Fruit fly (Drosophila melanogaster) whole organism, embryonic: ENCODE measurements around the gene CG13924.

Experiments used
- Atf6 ChIP-seq: fragments of 200-800 bp; sonication (Bioruptor generic); IDR thresholded peaks from 2 replicates; pipeline ENCODE4 v1.3.6; 2022; ENCODE audit warnings: missing biosample characterization, missing genetic modification characterization
- CG10366 ChIP-seq: fragments of 200-800 bp; sonication (Bioruptor generic); IDR thresholded peaks from 2 replicates; pipeline ENCODE4 v1.3.6; 2022; ENCODE audit warnings: missing biosample characterization, missing genetic modification characterization
- CG11085 ChIP-seq: fragments of 200-800 bp; sonication (Bioruptor generic); IDR thresholded peaks from 2 replicates; pipeline ENCODE4 v1.3.6; 2022; ENCODE audit warnings: missing biosample characterization, missing genetic modification characterization
- CG11560 ChIP-seq: fragments of 200-800 bp; sonication (Bioruptor generic); IDR thresholded peaks from 3 replicates; pipeline ENCODE4 v1.3.6; 2022; ENCODE audit warnings: missing biosample characterization, missing genetic modification characterization
- CG12769 ChIP-seq: fragments of 200-800 bp; sonication (Bioruptor generic); optimal IDR thresholded peaks from 2 replicates; lab custom pipeline; 2019; ENCODE audit warnings: missing biosample characterization, mild to moderate bottlenecking, missing genetic modification characterization, moderate library complexity
- CG13296 ChIP-seq: fragments of 200-800 bp; sonication (Bioruptor generic); optimal IDR thresholded peaks from 3 replicates; lab custom pipeline; 2018; ENCODE audit warnings: missing biosample characterization, mild to moderate bottlenecking, missing genetic modification characterization
- CG14050 ChIP-seq: fragments of 200-800 bp; sonication (Bioruptor generic); IDR thresholded peaks from 3 replicates; pipeline ENCODE4 v1.3.6; 2022; ENCODE audit warnings: missing biosample characterization, missing genetic modification characterization
- CG14441 ChIP-seq: fragments of 200-800 bp; sonication (Bioruptor generic); IDR thresholded peaks from 2 replicates; pipeline ENCODE4 v1.3.6; 2022; ENCODE audit warnings: missing biosample characterization, missing genetic modification characterization
- CG14710 ChIP-seq: fragments of 200-800 bp; sonication (Bioruptor generic); optimal IDR thresholded peaks from 3 replicates; lab custom pipeline; 2019; ENCODE audit warnings: missing biosample characterization, mild to moderate bottlenecking, missing genetic modification characterization, moderate library complexity
- CG15514 ChIP-seq: fragments of 200-800 bp; sonication (Bioruptor generic); optimal IDR thresholded peaks from 3 replicates; lab custom pipeline; 2017; ENCODE audit warnings: missing biosample characterization, missing genetic modification characterization, mild to moderate bottlenecking, moderate library complexity, missing genetic modification reagents
- CG17568 ChIP-seq: fragments of 200-800 bp; sonication (Bioruptor generic); optimal IDR thresholded peaks from 2 replicates; lab custom pipeline; 2018; ENCODE audit warnings: missing biosample characterization, mild to moderate bottlenecking, missing genetic modification characterization, moderate library complexity
- CG18599 ChIP-seq: fragments of 200-800 bp; sonication (Bioruptor generic); optimal IDR thresholded peaks from 3 replicates; lab custom pipeline; 2017; ENCODE audit warnings: missing biosample characterization, missing genetic modification characterization, mild to moderate bottlenecking, moderate library complexity, missing genetic modification reagents
- CG2199 ChIP-seq: fragments of 200-800 bp; sonication (Bioruptor generic); IDR thresholded peaks from 3 replicates; pipeline ENCODE4 v1.3.6; 2022; ENCODE audit warnings: missing biosample characterization, missing genetic modification characterization
- CG2678 ChIP-seq: fragments of 200-800 bp; sonication (Bioruptor generic); optimal IDR thresholded peaks from 3 replicates; lab custom pipeline; 2019; ENCODE audit warnings: missing biosample characterization, mild to moderate bottlenecking, missing genetic modification characterization, moderate library complexity
- CG2889 ChIP-seq: fragments of 200-800 bp; sonication (Bioruptor generic); IDR thresholded peaks from 3 replicates; pipeline ENCODE4 v1.3.6; 2022; ENCODE audit warnings: missing biosample characterization, missing genetic modification characterization
- CG31365 ChIP-seq: fragments of 200-800 bp; sonication (Bioruptor generic); optimal IDR thresholded peaks from 2 replicates; lab custom pipeline; 2018; ENCODE audit warnings: missing biosample characterization, mild to moderate bottlenecking, missing genetic modification characterization
- CG4328 ChIP-seq: fragments of 200-800 bp; sonication (Bioruptor generic); optimal IDR thresholded peaks from 3 replicates; lab custom pipeline; 2017; ENCODE audit warnings: missing biosample characterization, missing genetic modification reagents, missing genetic modification characterization
- CG4854 ChIP-seq: fragments of 200-800 bp; sonication (Bioruptor generic); optimal IDR thresholded peaks from 2 replicates; lab custom pipeline; 2016; ENCODE audit warnings: missing biosample characterization, missing genetic modification characterization, inconsistent platforms
- CG6175 ChIP-seq: fragments of 200-800 bp; sonication (Bioruptor generic); IDR thresholded peaks from 3 replicates; pipeline ENCODE4 v1.3.6; 2022; ENCODE audit warnings: missing biosample characterization, missing genetic modification characterization
- CG6689 ChIP-seq: fragments of 200-800 bp; sonication (Bioruptor generic); IDR thresholded peaks from 2 replicates; pipeline ENCODE4 v1.3.6; 2022; ENCODE audit warnings: missing biosample characterization, missing genetic modification characterization
- CG6791 ChIP-seq: fragments of 200-800 bp; sonication (Bioruptor generic); IDR thresholded peaks from 3 replicates; pipeline ENCODE4 v1.3.6; 2022; ENCODE audit warnings: missing biosample characterization, missing genetic modification characterization; ENCODE audit not compliant: partially characterized antibody
- CG7786 ChIP-seq: fragments of 200-800 bp; sonication (Bioruptor generic); optimal IDR thresholded peaks from 2 replicates; lab custom pipeline; 2016; ENCODE audit warnings: missing biosample characterization, missing genetic modification characterization
- CG8359 ChIP-seq: fragments of 200-800 bp; sonication (Bioruptor generic); optimal IDR thresholded peaks from 2 replicates; lab custom pipeline; 2017; ENCODE audit warnings: missing biosample characterization, mild to moderate bottlenecking, missing genetic modification characterization, borderline replicate concordance
- CG9797 ChIP-seq: fragments of 200-800 bp; sonication (Bioruptor generic); optimal IDR thresholded peaks from 3 replicates; lab custom pipeline; 2018; ENCODE audit warnings: missing biosample characterization, mild to moderate bottlenecking, missing genetic modification characterization
- Camta ChIP-seq: fragments of 200-800 bp; sonication (Bioruptor generic); optimal IDR thresholded peaks from 2 replicates; lab custom pipeline; 2016; ENCODE audit warnings: missing biosample characterization, missing genetic modification characterization
- CkIIα-i1 ChIP-seq: fragments of 200-800 bp; sonication (Bioruptor generic); IDR thresholded peaks from 2 replicates; pipeline ENCODE4 v1.3.6; 2022; ENCODE audit warnings: missing biosample characterization, missing genetic modification characterization
- Eip74EF ChIP-seq, 2 experiments: fragments of 200-800 bp in 1 of 2; fragments of >200 bp in 1 of 2; sonication (Bioruptor generic) in 1 of 2; optimal IDR thresholded peaks; 2 replicates each; lab custom pipeline; 2017 to 2019; ENCODE audit warnings: missing biosample characterization in 2 of 2, missing genetic modification characterization in 2 of 2, mild to moderate bottlenecking in 1 of 2, moderate library complexity in 1 of 2
- Fer2 ChIP-seq: fragments of 200-800 bp; sonication (Bioruptor generic); optimal IDR thresholded peaks from 2 replicates; lab custom pipeline; 2018; ENCODE audit warnings: missing biosample characterization, mild to moderate bottlenecking, missing genetic modification characterization, moderate library complexity
- Hey ChIP-seq: fragments of 200-800 bp; sonication (Bioruptor generic); optimal IDR thresholded peaks from 3 replicates; lab custom pipeline; 2018; ENCODE audit warnings: missing biosample characterization, mild to moderate bottlenecking, missing genetic modification characterization
- Hr78 ChIP-seq, 2 experiments: fragments of 200-800 bp in 1 of 2; fragments of >200 bp in 1 of 2; sonication (Bioruptor generic) in 1 of 2; optimal IDR thresholded peaks; 2 replicates each; lab custom pipeline; 2017 to 2019; ENCODE audit warnings: missing biosample characterization in 2 of 2, missing genetic modification characterization in 2 of 2, mild to moderate bottlenecking in 1 of 2, moderate library complexity in 1 of 2
- MESR4 ChIP-seq: fragments of 200-800 bp; sonication (Bioruptor generic); optimal IDR thresholded peaks from 2 replicates; lab custom pipeline; 2018; ENCODE audit warnings: missing biosample characterization, mild to moderate bottlenecking, missing genetic modification characterization, moderate library complexity
- Mrtf ChIP-seq: fragments of 200-800 bp; sonication (Bioruptor generic); IDR thresholded peaks from 3 replicates; pipeline ENCODE4 v1.3.6; 2022; ENCODE audit warnings: missing biosample characterization, missing genetic modification characterization
- Oli ChIP-seq: fragments of 200-800 bp; sonication (Bioruptor generic); optimal IDR thresholded peaks from 2 replicates; lab custom pipeline; 2018; ENCODE audit warnings: missing biosample characterization, mild to moderate bottlenecking, missing genetic modification characterization, moderate library complexity
- Side ChIP-seq: fragments of 200-800 bp; sonication (Bioruptor generic); optimal IDR thresholded peaks from 2 replicates; lab custom pipeline; 2016; ENCODE audit warnings: missing biosample characterization, missing genetic modification characterization
- ap ChIP-seq: fragments of 200-800 bp; sonication (Bioruptor generic); IDR thresholded peaks from 2 replicates; pipeline ENCODE4 v1.3.6; 2022; ENCODE audit warnings: missing biosample characterization, missing genetic modification characterization
- caup ChIP-seq: fragments of 200-800 bp; sonication (Bioruptor generic); optimal IDR thresholded peaks from 3 replicates; lab custom pipeline; 2017; ENCODE audit warnings: missing biosample characterization, mild to moderate bottlenecking, missing genetic modification characterization, moderate library complexity; ENCODE audit not compliant: severe bottlenecking
- emc ChIP-seq: fragments of 200-800 bp; sonication (Bioruptor generic); optimal IDR thresholded peaks from 2 replicates; lab custom pipeline; 2016; ENCODE audit warnings: missing biosample characterization, missing genetic modification characterization
- ems ChIP-seq: fragments of 200-800 bp; sonication (Bioruptor generic); optimal IDR thresholded peaks from 3 replicates; lab custom pipeline; 2016; ENCODE audit warnings: missing biosample characterization, missing genetic modification characterization
- exex ChIP-seq: fragments of 200-800 bp; sonication (Bioruptor generic); optimal IDR thresholded peaks from 4 replicates; lab custom pipeline; 2018; ENCODE audit warnings: missing biosample characterization, mild to moderate bottlenecking, missing genetic modification characterization, moderate library complexity
- fd64A ChIP-seq: fragments of 200-800 bp; sonication (Bioruptor generic); optimal IDR thresholded peaks from 3 replicates; lab custom pipeline; 2018; ENCODE audit warnings: missing biosample characterization, mild to moderate bottlenecking, missing genetic modification characterization
- insv ChIP-seq, 2 experiments: fragments of 200-800 bp; sonication (Bioruptor generic); optimal IDR thresholded peaks; 3 replicates each; lab custom pipeline; 2016 to 2018; ENCODE audit warnings: missing biosample characterization in 2 of 2, missing genetic modification characterization in 2 of 2
- lab ChIP-seq: fragments of 200-800 bp; sonication (Bioruptor generic); optimal IDR thresholded peaks from 3 replicates; lab custom pipeline; 2017; ENCODE audit warnings: missing biosample characterization, missing genetic modification characterization, mild to moderate bottlenecking, moderate library complexity, missing genetic modification reagents
- nerfin-1 ChIP-seq: fragments of 200-800 bp; sonication (Bioruptor generic); optimal IDR thresholded peaks from 3 replicates; lab custom pipeline; 2019; ENCODE audit warnings: missing biosample characterization, mild to moderate bottlenecking, missing genetic modification characterization, moderate library complexity
- nom ChIP-seq: fragments of 200-800 bp; sonication (Bioruptor generic); optimal IDR thresholded peaks from 2 replicates; lab custom pipeline; 2017; ENCODE audit warnings: missing biosample characterization, missing genetic modification characterization, mild to moderate bottlenecking, moderate library complexity, missing genetic modification reagents
- peb ChIP-seq: fragments of 200-800 bp; sonication (Bioruptor generic); IDR thresholded peaks from 2 replicates; pipeline ENCODE4 v1.3.6; 2022; ENCODE audit warnings: missing biosample characterization, missing genetic modification characterization
- seq ChIP-seq: fragments of 200-800 bp; sonication (Bioruptor generic); IDR thresholded peaks from 2 replicates; pipeline ENCODE4 v1.3.6; 2022; ENCODE audit warnings: missing biosample characterization, missing genetic modification characterization
- so ChIP-seq: fragments of 200-800 bp; sonication (Bioruptor generic); IDR thresholded peaks from 3 replicates; pipeline ENCODE4 v1.3.6; 2022; ENCODE audit warnings: missing biosample characterization, missing genetic modification characterization
- stwl ChIP-seq: fragments of 200-800 bp; sonication (Bioruptor generic); optimal IDR thresholded peaks from 3 replicates; lab custom pipeline; 2018; ENCODE audit warnings: missing biosample characterization, mild to moderate bottlenecking, missing genetic modification characterization, moderate library complexity
- toy ChIP-seq: fragments of 200-800 bp; sonication (Bioruptor generic); IDR thresholded peaks from 2 replicates; pipeline ENCODE4 v1.3.6; 2022; ENCODE audit warnings: missing biosample characterization, missing genetic modification characterization

Gene CG13924

DNA sequence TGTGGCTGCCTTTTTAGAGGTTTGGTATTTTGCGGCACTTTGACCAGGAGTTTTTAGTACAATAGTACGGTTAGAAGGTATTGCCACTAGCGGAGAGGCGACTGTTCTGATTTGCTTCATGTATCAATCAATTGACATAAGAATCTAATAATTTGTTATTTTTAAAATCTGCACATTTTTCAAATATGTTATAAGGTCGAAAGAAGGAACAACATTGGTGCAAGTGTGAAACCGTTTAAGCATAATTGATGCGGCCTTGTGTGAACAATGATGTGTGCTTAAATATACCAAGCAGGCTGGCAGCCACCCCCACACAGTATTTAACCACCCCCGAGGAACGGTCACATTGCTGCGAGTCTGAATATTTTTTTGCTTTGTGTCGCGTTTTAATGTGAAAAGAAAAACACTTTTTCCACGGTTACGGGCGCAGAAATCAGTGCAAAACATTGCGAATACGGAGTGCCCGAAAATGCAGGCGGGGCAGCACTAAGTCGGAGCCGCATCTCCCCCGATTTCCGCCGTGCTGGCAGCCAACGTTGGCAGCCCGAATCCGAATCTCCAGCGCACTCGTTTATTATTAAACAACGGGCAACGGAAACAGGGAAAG lies 4.6 kb upstream of the CG13924 start, which contains the start of the genes HBS1 and CG12025 (continued):
- no peak for TF ChIP-seq seq (GFP tag; lab: Robert Waterston, UW)
- TF ChIP-seq CG11085 (GFP tag; lab: Robert Waterston, UW): peak; percentile 53; the same call in 1 of the 2 replicates
- TF ChIP-seq Oli (tag; lab: Kevin White, UChicago): no peak
- TF ChIP-seq CG7786 (GFP tag; lab: Kevin White, UChicago): peak; percentile 48
- TF ChIP-seq CG6689 (GFP tag; lab: Robert Waterston, UW): peak; percentile 71
- peak; percentile 57 for TF ChIP-seq Side
- no peak for TF ChIP-seq ems (GFP tag; lab: Kevin White, UChicago)
- TF ChIP-seq CG14050 (GFP tag; lab: Robert Waterston, UW): no peak
- peak; percentile 36 for TF ChIP-seq caup (GFP tag; lab: Kevin White, UChicago)
- TF ChIP-seq Hr78 (GFP tag; optimal IDR thresholded peaks at IDR 0.05; lab: Kevin White, UChicago): no peak
- TF ChIP-seq CG6175 (GFP tag; lab: Robert Waterston, UW): no peak
- TF ChIP-seq CkIIα-i1: no peak
- no peak for TF ChIP-seq insv (GFP tag; optimal IDR thresholded peaks at IDR 0.05; lab: Kevin White, UChicago)
- no peak for TF ChIP-seq CG2199 (GFP tag; lab: Robert Waterston, UW)
- peak; percentile 10 for TF ChIP-seq nom
- no peak for TF ChIP-seq CG6791 (GFP tag; lab: Robert Waterston, UW)
- TF ChIP-seq nerfin-1 (tag; lab: Kevin White, UChicago): peak; percentile 50
- TF ChIP-seq CG2889 (GFP tag; lab: Robert Waterston, UW): 0 out of 3 replicates have a peak, but pooled peaks have one; percentile 26
- peak; percentile 62 for TF ChIP-seq CG10366 (GFP tag; lab: Robert Waterston, UW)
- TF ChIP-seq peb (GFP tag; lab: Robert Waterston, UW): no peak
- TF ChIP-seq CG31365 (tag; lab: Kevin White, UChicago): no peak
- TF ChIP-seq ap (GFP tag; lab: Robert Waterston, UW): no peak
- no peak for TF ChIP-seq CG11560 (tag; lab: Robert Waterston, UW)
- TF ChIP-seq CG14441: peak; percentile 69
- peak; percentile 65 for TF ChIP-seq CG2678 (tag; lab: Kevin White, UChicago)
- no peak for TF ChIP-seq exex (tag; lab: Kevin White, UChicago)
- no peak for TF ChIP-seq CG13296 (GFP tag; lab: Kevin White, UChicago)
- peak; percentile 96 for TF ChIP-seq CG9797 (GFP tag; lab: Kevin White, UChicago)
- TF ChIP-seq fd64A (GFP tag; lab: Kevin White, UChicago): no peak
- no peak for TF ChIP-seq toy (GFP tag; lab: Robert Waterston, UW)
- no peak for TF ChIP-seq CG17568 (GFP tag; lab: Kevin White, UChicago)
- no peak for TF ChIP-seq CG4854 (GFP tag; lab: Kevin White, UChicago)
- TF ChIP-seq Atf6 (GFP tag; lab: Robert Waterston, UW): peak; percentile 59
- peak; percentile 38 for TF ChIP-seq emc (GFP tag; lab: Kevin White, UChicago)
- peak; percentile 51 for TF ChIP-seq lab
- peak; percentile 44 for TF ChIP-seq CG18599 (GFP tag; lab: Kevin White, UChicago)
- peak; percentile 74 for TF ChIP-seq MESR4
- peak; percentile 80 for TF ChIP-seq CG15514 (GFP tag; lab: Kevin White, UChicago)
- no peak for TF ChIP-seq CG8359 (GFP tag; lab: Kevin White, UChicago)
- TF ChIP-seq Hey (tag; lab: Kevin White, UChicago): no peak
- peak; percentile 58 for TF ChIP-seq stwl
- TF ChIP-seq CG14710 (tag; lab: Kevin White, UChicago): peak; percentile 85
- 0 out of 3 replicates have a peak, but pooled peaks have one; percentile 44 for TF ChIP-seq Mrtf
- no peak for TF ChIP-seq so
- TF ChIP-seq Camta (GFP tag; lab: Kevin White, UChicago): peak; percentile 40
- TF ChIP-seq Eip74EF (GFP tag; optimal IDR thresholded peaks at IDR 0.05; lab: Kevin White, UChicago): no peak
- TF ChIP-seq CG12769 (tag; lab: Kevin White, UChicago): peak; percentile 63
- TF ChIP-seq CG4328 (GFP tag; lab: Kevin White, UChicago): peak; percentile 11
- peak; percentile 32 for TF ChIP-seq Fer2
